Fruit fly (Drosophila melanogaster) whole organism, pupa: ENCODE data around the gene CG44385.

Experiments used
- CG10348 ChIP-seq: fragments of 200-800 bp; sonication (Bioruptor generic); IDR thresholded peaks from 2 replicates; pipeline ENCODE4 v1.3.6; 2022; ENCODE audit warnings: missing biosample characterization, missing genetic modification characterization
- CG12605 ChIP-seq: fragments of 200-800 bp; sonication (Bioruptor generic); IDR thresholded peaks from 2 replicates; pipeline ENCODE4 v1.3.6; 2022; ENCODE audit warnings: missing biosample characterization, missing genetic modification characterization
- CG13204 ChIP-seq: fragments of 200-800 bp; sonication (Bioruptor generic); optimal IDR thresholded peaks from 2 replicates; lab custom pipeline; 2018; ENCODE audit warnings: missing biosample characterization, mild to moderate bottlenecking, missing genetic modification characterization, moderate library complexity
- CG14655 ChIP-seq: fragments of 200-800 bp; sonication (Bioruptor generic); optimal IDR thresholded peaks from 3 replicates; lab custom pipeline; 2017; ENCODE audit warnings: mild to moderate bottlenecking, missing biosample characterization, missing genetic modification reagents, missing genetic modification characterization
- CG15710 ChIP-seq: fragments of 200-800 bp; sonication (Bioruptor generic); optimal IDR thresholded peaks from 2 replicates; lab custom pipeline; 2018; ENCODE audit warnings: missing biosample characterization, mild to moderate bottlenecking, missing genetic modification characterization, moderate library complexity
- CG17806 ChIP-seq: fragments of 200-800 bp; sonication (Bioruptor generic); optimal IDR thresholded peaks from 2 replicates; lab custom pipeline; 2018; ENCODE audit warnings: missing biosample characterization, mild to moderate bottlenecking, missing genetic modification characterization, moderate library complexity
- CG32121 ChIP-seq: fragments of 200-800 bp; sonication (Bioruptor generic); IDR thresholded peaks from 2 replicates; pipeline ENCODE4 v1.3.6; 2022; ENCODE audit warnings: missing biosample characterization, missing genetic modification characterization
- CG34367 ChIP-seq: fragments of 200-800 bp; sonication (Bioruptor generic); optimal IDR thresholded peaks from 2 replicates; lab custom pipeline; 2018; ENCODE audit warnings: missing biosample characterization, mild to moderate bottlenecking, missing genetic modification characterization
- CG4496 ChIP-seq: fragments of 200-800 bp; sonication (Bioruptor generic); IDR thresholded peaks from 3 replicates; pipeline ENCODE4 v1.3.6; 2022; ENCODE audit warnings: missing biosample characterization, missing genetic modification characterization
- CG8159 ChIP-seq: fragments of 200-800 bp; sonication (Bioruptor generic); optimal IDR thresholded peaks from 3 replicates; lab custom pipeline; 2018; ENCODE audit warnings: missing biosample characterization, mild to moderate bottlenecking, missing genetic modification characterization, moderate library complexity
- CG8301 ChIP-seq: fragments of 200-800 bp; sonication (Bioruptor generic); optimal IDR thresholded peaks from 2 replicates; lab custom pipeline; 2018; ENCODE audit warnings: missing biosample characterization, mild to moderate bottlenecking, missing genetic modification characterization
- CG9948 ChIP-seq: fragments of 200-800 bp; sonication (Bioruptor generic); optimal IDR thresholded peaks from 2 replicates; lab custom pipeline; 2018; ENCODE audit warnings: missing biosample characterization, mild to moderate bottlenecking, missing genetic modification characterization, moderate library complexity
- D1 ChIP-seq: fragments of 200-800 bp; sonication (Bioruptor generic); optimal IDR thresholded peaks from 2 replicates; lab custom pipeline; 2018; ENCODE audit warnings: missing biosample characterization, mild to moderate bottlenecking, missing genetic modification characterization, moderate library complexity
- EcR ChIP-seq: fragments of 200-800 bp; sonication (Bioruptor generic); optimal IDR thresholded peaks from 3 replicates; lab custom pipeline; 2019; ENCODE audit warnings: missing biosample characterization, missing genetic modification characterization, mild to moderate bottlenecking, moderate library complexity, missing genetic modification reagents
- Ets98B ChIP-seq: fragments of 200-800 bp; sonication (Bioruptor generic); IDR thresholded peaks from 2 replicates; pipeline ENCODE4 v1.3.6; 2022; ENCODE audit warnings: missing biosample characterization, missing genetic modification characterization
- Pif1A ChIP-seq: fragments of 200-800 bp; sonication (Bioruptor generic); optimal IDR thresholded peaks from 3 replicates; lab custom pipeline; 2016; ENCODE audit warnings: missing biosample characterization, missing genetic modification characterization
- Pif1B ChIP-seq: fragments of 200-800 bp; sonication (Bioruptor generic); optimal IDR thresholded peaks from 3 replicates; lab custom pipeline; 2016; ENCODE audit warnings: missing biosample characterization, missing genetic modification characterization
- Snoo ChIP-seq: fragments of 200-800 bp; sonication (Bioruptor generic); optimal IDR thresholded peaks from 3 replicates; lab custom pipeline; 2017; ENCODE audit warnings: missing biosample characterization, mild to moderate bottlenecking, missing genetic modification characterization, inconsistent platforms
- fd96Ca ChIP-seq: fragments of 200-800 bp; sonication (Bioruptor generic); IDR thresholded peaks from 3 replicates; pipeline ENCODE4 v1.3.6; 2022; ENCODE audit warnings: missing biosample characterization, missing genetic modification characterization
- gl ChIP-seq: fragments of 200-800 bp; sonication (Bioruptor generic); optimal IDR thresholded peaks from 2 replicates; lab custom pipeline; 2018; ENCODE audit warnings: missing biosample characterization, mild to moderate bottlenecking, missing genetic modification characterization
- rn ChIP-seq: fragments of 200-800 bp; sonication (Bioruptor generic); IDR thresholded peaks from 2 replicates; pipeline ENCODE4 v1.3.6; 2022; ENCODE audit warnings: missing biosample characterization, missing genetic modification characterization

Gene CG44385

dm6 chrX:11095276-11095675 lies 36.9 kb downstream of the CG44385 start:
- TF ChIP-seq Pif1A (GFP tag; lab: Kevin White, UChicago) (no peak), CG12605 (GFP tag; lab: Robert Waterston, UW) (no peak), EcR (GFP tag; lab: Kevin White, UChicago) (no peak), fd96Ca (no peak), CG34367 (tag; lab: Kevin White, UChicago) (no peak), D1 (tag; lab: Kevin White, UChicago) (no peak), CG8301 (tag; lab: Kevin White, UChicago) (no peak), gl (tag; lab: Kevin White, UChicago) (no peak), CG8159 (no peak), Pif1B (GFP tag; lab: Kevin White, UChicago) (no peak), CG9948 (tag; lab: Kevin White, UChicago) (no peak), CG13204 (GFP tag; lab: Kevin White, UChicago) (no peak), rn (GFP tag; lab: Robert Waterston, UW) (no peak), CG32121 (GFP tag; lab: Robert Waterston, UW) (no peak)

- TF ChIP-seq CG17806, result no peak
- TF ChIP-seq Snoo (tag; lab: Kevin White, UChicago), result no peak
- no peak for TF ChIP-seq fd96Ca
- no peak for TF ChIP-seq gl (tag; lab: Kevin White, UChicago)
- no peak for TF ChIP-seq CG14655
- TF ChIP-seq Pif1A (GFP tag; lab: Kevin White, UChicago), result no peak
- TF ChIP-seq CG10348, result no peak
Observed at dm6 chrX:11092201-11092600, 40.0 kb downstream of the CG44385 start, which contains the start of gene CG2061. Gene CG2061, plus strand, starts transcription at chrX:11092492.

DNA sequence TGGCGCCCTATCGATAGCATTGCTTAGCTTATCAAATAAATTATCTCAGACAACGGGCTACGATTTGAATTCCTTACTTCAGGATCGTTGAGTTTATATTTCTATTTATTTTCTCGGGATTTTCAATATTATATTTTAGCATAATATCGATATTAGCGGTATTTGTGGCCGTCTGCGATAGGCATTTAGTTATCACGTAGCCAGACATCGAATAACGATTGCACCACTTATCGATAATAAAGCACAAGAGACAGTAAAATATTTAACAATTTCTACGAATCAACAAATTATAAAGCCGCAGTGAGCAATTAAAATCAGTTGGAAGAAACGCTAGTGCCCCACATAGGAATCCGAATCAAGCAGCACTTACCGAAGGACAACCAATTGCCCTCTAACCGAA lies 42.1 kb downstream of the CG44385 start, which contains the start of gene CG2076:
CG2076 (plus strand) TSS at position 50 of the 400 bp plus-strand sequence.
- TF ChIP-seq CG10348 (no peak), Snoo (tag; lab: Kevin White, UChicago) (no peak), rn (GFP tag; lab: Robert Waterston, UW) (no peak), gl (tag; lab: Kevin White, UChicago) (no peak), CG17806 (no peak), Pif1B (GFP tag; lab: Kevin White, UChicago) (no peak), CG15710 (tag; lab: Kevin White, UChicago) (no peak), Pif1A (GFP tag; lab: Kevin White, UChicago) (no peak), CG14655 (no peak), D1 (tag; lab: Kevin White, UChicago) (no peak), CG13204 (GFP tag; lab: Kevin White, UChicago) (no peak)
- TF ChIP-seq, all 21 proteins: peak for 0

- no peak for TF ChIP-seq D1 (tag; lab: Kevin White, UChicago)
- TF ChIP-seq CG9948 (tag; lab: Kevin White, UChicago), result no peak
- TF ChIP-seq CG17806, result no peak
- no peak for TF ChIP-seq Pif1A (GFP tag; lab: Kevin White, UChicago)
- TF ChIP-seq CG32121 (GFP tag; lab: Robert Waterston, UW), result no peak
- TF ChIP-seq fd96Ca, result no peak
- peak; percentile 17 for TF ChIP-seq CG8301 (tag; lab: Kevin White, UChicago)
- no peak for TF ChIP-seq CG15710 (tag; lab: Kevin White, UChicago)
- peak; percentile 26 for TF ChIP-seq CG8159
- TF ChIP-seq CG4496 (GFP tag; lab: Robert Waterston, UW), result no peak
- no peak for TF ChIP-seq CG10348
Observed at dm6 chrX:11088778-11089340, 43.4 kb downstream of the CG44385 start, which contains the start of gene Vago. Gene Vago, plus strand, starts transcription at chrX:11089290.

dm6 chrX:11087384-11087783 lies 44.8 kb downstream of the CG44385 start:
- TF ChIP-seq CG8301 (tag; lab: Kevin White, UChicago) (no peak), EcR (GFP tag; lab: Kevin White, UChicago) (no peak), CG4496 (GFP tag; lab: Robert Waterston, UW) (peak; percentile 55; the same call in 1 of the 3 replicates), Pif1A (GFP tag; lab: Kevin White, UChicago) (no peak)

DNA sequence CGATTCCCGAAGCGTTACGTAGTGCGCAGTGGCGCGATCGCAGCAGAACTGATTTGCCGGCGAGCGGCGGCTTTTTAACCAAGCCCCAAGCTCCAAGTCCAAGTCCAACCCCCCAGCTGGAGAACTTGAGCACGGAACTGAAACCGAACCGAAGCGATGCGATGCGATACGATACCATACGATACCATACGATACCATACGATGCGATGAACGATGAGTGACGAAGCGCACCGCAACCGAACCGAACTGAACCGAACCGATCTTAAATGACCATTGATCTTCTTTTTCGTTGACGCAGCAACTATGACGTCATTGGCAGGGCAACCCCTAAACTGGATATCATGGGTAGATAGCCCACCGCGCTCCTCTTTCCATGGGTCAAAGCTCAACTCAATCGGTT lies 46.0 kb downstream of the CG44385 start, which contains the start of gene sev:
sev (minus strand) TSS at position 50 of the 400 bp plus-strand sequence.
- TF ChIP-seq CG13204 (GFP tag; lab: Kevin White, UChicago), result no peak
- no peak for TF ChIP-seq Pif1B (GFP tag; lab: Kevin White, UChicago)
- TF ChIP-seq CG8301 (tag; lab: Kevin White, UChicago), result no peak
- TF ChIP-seq D1 (tag; lab: Kevin White, UChicago), result no peak
- TF ChIP-seq CG4496 (GFP tag; lab: Robert Waterston, UW), result no peak
- TF ChIP-seq CG10348, result no peak
- TF ChIP-seq CG9948 (tag; lab: Kevin White, UChicago), result no peak
- TF ChIP-seq, all 21 proteins: peak for 0

- TF ChIP-seq CG15710 (tag; lab: Kevin White, UChicago) (no peak), CG34367 (tag; lab: Kevin White, UChicago) (no peak), fd96Ca (no peak), CG14655 (no peak), CG10348 (no peak), CG13204 (GFP tag; lab: Kevin White, UChicago) (no peak), D1 (tag; lab: Kevin White, UChicago) (no peak), CG8159 (no peak), rn (GFP tag; lab: Robert Waterston, UW) (no peak), CG12605 (GFP tag; lab: Robert Waterston, UW) (no peak), EcR (GFP tag; lab: Kevin White, UChicago) (no peak), CG4496 (GFP tag; lab: Robert Waterston, UW) (no peak), Pif1A (GFP tag; lab: Kevin White, UChicago) (no peak), Snoo (tag; lab: Kevin White, UChicago) (no peak), CG9948 (tag; lab: Kevin White, UChicago) (no peak), Ets98B (no peak)
Observed at dm6 chrX:11083007-11083406, 49.2 kb downstream of the CG44385 start.
